Worm (Caenorhabditis elegans): ENCODE results near the gene algn-9.

The algn-9 gene

ce11 chrII:10555484-10556075, 28.6 kb upstream of the algn-9 start (continued):
- TF ChIP-seq ceh-88 (GFP tag; IDR thresholded peaks at IDR 0.05) (peak; percentile 27; the same call in 1 of the 2 replicates), ceh-8 (GFP tag; optimal IDR thresholded peaks at IDR 0.05) (no peak), nhr-77 (tag; optimal IDR thresholded peaks at IDR 0.05) (peak; percentile 11), mab-9 (GFP tag; IDR thresholded peaks at IDR 0.05) (no peak), grh-1 (GFP tag; IDR thresholded peaks at IDR 0.05) (0 out of 2 replicates have a peak, but pooled peaks have one; percentile 37), dpl-1 (GFP tag; optimal IDR thresholded peaks at IDR 0.05) (peak; percentile 16 to 47 (median 18)), lir-3 (tag; optimal IDR thresholded peaks at IDR 0.05; ENCODE audit: poor library complexity) (peak; percentile 46), fkh-4 (tag; optimal IDR thresholded peaks at IDR 0.05; ENCODE audit: borderline replicate concordance) (peak; percentile 47), tbx-2 (tag; optimal IDR thresholded peaks at IDR 0.05) (peak; percentile 59), lsy-2 (tag; optimal IDR thresholded peaks at IDR 0.05) (peak; percentile 44 to 68), efl-1 (optimal IDR thresholded peaks at IDR 0.05) (peak; percentile 40 to 56), efl-1 (GFP tag; optimal IDR thresholded peaks at IDR 0.05 in 1 of 2) (peak in 1 of 2 experiments; percentile 93), pag-3 (tag; optimal IDR thresholded peaks at IDR 0.05; ENCODE audit: borderline replicate concordance, insufficient read depth) (no peak), C04F5.9 (tag; optimal IDR thresholded peaks at IDR 0.05) (no peak), fkh-10 (GFP tag; optimal IDR thresholded peaks at IDR 0.05) (no peak), unc-62 (GFP tag; optimal IDR thresholded peaks at IDR 0.05) (no peak), vab-15 (tag; optimal IDR thresholded peaks at IDR 0.05) (no peak), snpc-4 (tag; optimal IDR thresholded peaks at IDR 0.05) (peak; percentile 25), unc-98 (GFP tag; IDR thresholded peaks at IDR 0.05) (no peak), rnt-1 (tag; optimal IDR thresholded peaks at IDR 0.05) (peak; percentile 69), C16A3.4 (tag; optimal IDR thresholded peaks at IDR 0.05) (peak; percentile 10), ama-1 (optimal IDR thresholded peaks at IDR 0.05) (peak; percentile 64), hpl-2 (GFP tag; optimal IDR thresholded peaks at IDR 0.05) (no peak), zag-1 (tag; optimal IDR thresholded peaks at IDR 0.05) (no peak), hlh-17 (GFP tag; optimal IDR thresholded peaks at IDR 0.05; ENCODE audit: borderline replicate concordance) (no peak), nhr-84 (tag; optimal IDR thresholded peaks at IDR 0.05) (no peak), nhr-12 (tag; optimal IDR thresholded peaks at IDR 0.05) (no peak), blmp-1 (tag; optimal IDR thresholded peaks at IDR 0.05) (peak; percentile 85), C34B4.2 (tag; optimal IDR thresholded peaks at IDR 0.05) (no peak), nhr-237 (tag; optimal IDR thresholded peaks at IDR 0.05) (no peak), efl-3 (GFP tag; optimal IDR thresholded peaks at IDR 0.05) (no peak), lin-35 (GFP tag; optimal IDR thresholded peaks at IDR 0.05) (peak; percentile 25 to 73), snu-23 (GFP tag; optimal IDR thresholded peaks at IDR 0.05) (peak; percentile 80), egl-27 (tag; optimal IDR thresholded peaks at IDR 0.05) (peak in 1 of 2 experiments; percentile 60), ceh-82 (tag; optimal IDR thresholded peaks at IDR 0.05) (peak in 1 of 3 experiments; percentile 17), sup-37 (GFP tag; optimal IDR thresholded peaks at IDR 0.05) (no peak)

ce11 chrII:10556550-10557205, 27.5 kb upstream of the algn-9 start:
- TF ChIP-seq nhr-28 (tag; optimal IDR thresholded peaks at IDR 0.05) = no peak
- peak in 1 of 2 experiments; percentile 5 for TF ChIP-seq efl-1 (optimal IDR thresholded peaks at IDR 0.05)
- TF ChIP-seq efl-1 (GFP tag; optimal IDR thresholded peaks at IDR 0.05 in 1 of 2) = peak in 1 of 2 experiments; percentile 91
- peak; percentile 22 for TF ChIP-seq rnt-1 (tag; optimal IDR thresholded peaks at IDR 0.05)
- TF ChIP-seq jun-1 (tag; optimal IDR thresholded peaks at IDR 0.05) = peak; percentile 12
- peak in 1 of 2 experiments; percentile 27 for TF ChIP-seq lsy-2 (tag; optimal IDR thresholded peaks at IDR 0.05)
- no peak for TF ChIP-seq nhr-90 (tag; optimal IDR thresholded peaks at IDR 0.05; ENCODE audit: poor library complexity)
- no peak for TF ChIP-seq tbx-2 (tag; optimal IDR thresholded peaks at IDR 0.05)

Measured in whole organism, L1 larva.